Worm (Caenorhabditis elegans) whole organism, L3 larva: ENCODE data around the gene tsn-1.

Source experiments
- R02D3.7 ChIP-seq: fragments of 150-350 bp; optimal IDR thresholded peaks from 2 replicates; lab custom pipeline; 2014; ENCODE audit warnings: missing biosample characterization, missing genetic modification characterization
- ZK546.5 ChIP-seq: sonication (generic microtip); optimal IDR thresholded peaks from 2 replicates; lab custom pipeline; 2017; ENCODE audit warnings: missing biosample characterization, missing genetic modification characterization
- aly-2 ChIP-seq: fragments of 150-350 bp; optimal IDR thresholded peaks from 2 replicates; lab custom pipeline; 2014; ENCODE audit warnings: missing biosample characterization, missing genetic modification characterization
- ceh-28 ChIP-seq: fragments of 150-350 bp; optimal IDR thresholded peaks from 2 replicates; lab custom pipeline; 2014; ENCODE audit warnings: missing biosample characterization, missing genetic modification reagents, missing genetic modification characterization
- ceh-82 ChIP-seq: fragments of 150-350 bp; optimal IDR thresholded peaks from 2 replicates; lab custom pipeline; 2014; ENCODE audit warnings: missing biosample characterization, missing genetic modification characterization
- ceh-9 ChIP-seq: sonication (generic microtip); optimal IDR thresholded peaks from 2 replicates; lab custom pipeline; 2018; ENCODE audit warnings: missing biosample characterization, missing genetic modification characterization
- elt-2 ChIP-seq: sonication (generic microtip); optimal IDR thresholded peaks from 2 replicates; lab custom pipeline; 2016; ENCODE audit warnings: missing genetic modification reagents, mild to moderate bottlenecking, missing genetic modification characterization, missing compliant biosample characterization
- eor-1 ChIP-seq, 2 experiments: fragments of 150-350 bp; optimal IDR thresholded peaks; 2 replicates each; lab custom pipeline; 2014 to 2018; ENCODE audit warnings: missing biosample characterization in 2 of 2, missing genetic modification characterization in 2 of 2
- fos-1 ChIP-seq: fragments of 150-350 bp; optimal IDR thresholded peaks from 2 replicates; lab custom pipeline; 2014; ENCODE audit warnings: missing biosample characterization, missing genetic modification characterization
- hmg-11 ChIP-seq: sonication (generic microtip); optimal IDR thresholded peaks from 2 replicates; lab custom pipeline; 2016; ENCODE audit warnings: missing genetic modification characterization, missing compliant biosample characterization
- jun-1 ChIP-seq: fragments of 150-350 bp; optimal IDR thresholded peaks from 2 replicates; lab custom pipeline; 2014; ENCODE audit warnings: missing biosample characterization, missing genetic modification reagents, missing genetic modification characterization
- lin-15B ChIP-seq: fragments of 150-350 bp; optimal IDR thresholded peaks from 2 replicates; lab custom pipeline; 2014; ENCODE audit warnings: missing biosample characterization, missing genetic modification characterization
- lin-39 ChIP-seq: fragments of 150-350 bp; optimal IDR thresholded peaks from 2 replicates; lab custom pipeline; 2018; ENCODE audit warnings: missing biosample characterization, missing genetic modification reagents, missing genetic modification characterization
- lsy-12 ChIP-seq: sonication (generic microtip); optimal IDR thresholded peaks from 2 replicates; lab custom pipeline; 2016; ENCODE audit warnings: mild to moderate bottlenecking, missing genetic modification characterization, missing compliant biosample characterization
- mdl-1 ChIP-seq: fragments of 150-350 bp; optimal IDR thresholded peaks from 2 replicates; lab custom pipeline; 2014; ENCODE audit warnings: missing biosample characterization, missing genetic modification characterization
- mml-1 ChIP-seq: fragments of 150-350 bp; sonication (generic microtip); optimal IDR thresholded peaks from 3 replicates; lab custom pipeline; 2014; ENCODE audit warnings: missing biosample characterization, missing genetic modification characterization
- nfya-1 ChIP-seq: sonication (generic microtip); optimal IDR thresholded peaks from 2 replicates; lab custom pipeline; 2017; ENCODE audit warnings: missing genetic modification characterization, mild to moderate bottlenecking, missing compliant biosample characterization, antibody characterized with exemption, moderate library complexity; ENCODE audit not compliant: insufficient read depth
- nhr-11 ChIP-seq: fragments of 150-350 bp; optimal IDR thresholded peaks from 2 replicates; lab custom pipeline; 2014; ENCODE audit warnings: missing biosample characterization, missing genetic modification characterization
- nhr-23 ChIP-seq: fragments of 150-350 bp; optimal IDR thresholded peaks from 2 replicates; lab custom pipeline; 2014; ENCODE audit warnings: missing biosample characterization, missing genetic modification reagents, missing genetic modification characterization
- nhr-25 ChIP-seq: sonication (generic microtip); optimal IDR thresholded peaks from 2 replicates; lab custom pipeline; 2017; ENCODE audit warnings: missing biosample characterization, missing genetic modification characterization
- nhr-43 ChIP-seq: sonication (generic microtip); optimal IDR thresholded peaks from 2 replicates; lab custom pipeline; 2016; ENCODE audit warnings: mild to moderate bottlenecking, missing genetic modification characterization, missing compliant biosample characterization; ENCODE audit not compliant: poor library complexity, severe bottlenecking
- nhr-67 ChIP-seq: fragments of 150-350 bp; optimal IDR thresholded peaks from 2 replicates; lab custom pipeline; 2014; ENCODE audit warnings: missing biosample characterization, missing genetic modification characterization
- nhr-76 ChIP-seq: fragments of 150-350 bp; sonication (generic microtip); optimal IDR thresholded peaks from 5 replicates; lab custom pipeline; 2014; ENCODE audit warnings: missing biosample characterization, missing genetic modification characterization
- pha-4 ChIP-seq: fragments of 150-350 bp; optimal IDR thresholded peaks from 2 replicates; lab custom pipeline; 2014; ENCODE audit warnings: missing biosample characterization, missing genetic modification reagents, missing genetic modification characterization
- sea-2 ChIP-seq: fragments of 150-350 bp; sonication (generic microtip); optimal IDR thresholded peaks from 4 replicates; lab custom pipeline; 2014; ENCODE audit warnings: missing biosample characterization, missing genetic modification reagents, missing genetic modification characterization
- skn-1 ChIP-seq: fragments of 150-350 bp; optimal IDR thresholded peaks from 2 replicates; lab custom pipeline; 2014; ENCODE audit warnings: missing biosample characterization, missing genetic modification characterization
- snpc-4 ChIP-seq: fragments of 150-350 bp; optimal IDR thresholded peaks from 2 replicates; lab custom pipeline; 2014; ENCODE audit warnings: missing biosample characterization, missing genetic modification characterization
- tbx-2 ChIP-seq: sonication (generic microtip); optimal IDR thresholded peaks from 2 replicates; lab custom pipeline; 2016; ENCODE audit warnings: mild to moderate bottlenecking, missing genetic modification characterization, missing compliant biosample characterization
- unc-39 ChIP-seq: sonication (generic microtip); optimal IDR thresholded peaks from 4 replicates; lab custom pipeline; 2017; ENCODE audit warnings: missing biosample characterization, missing genetic modification characterization
- zag-1 ChIP-seq: fragments of 150-350 bp; optimal IDR thresholded peaks from 2 replicates; lab custom pipeline; 2014; ENCODE audit warnings: missing biosample characterization, missing genetic modification characterization
- ztf-11 ChIP-seq: fragments of 150-350 bp; optimal IDR thresholded peaks from 2 replicates; lab custom pipeline; 2014; ENCODE audit warnings: missing biosample characterization, missing genetic modification characterization
- ztf-4 ChIP-seq: fragments of 150-350 bp; optimal IDR thresholded peaks from 2 replicates; lab custom pipeline; 2014; ENCODE audit warnings: missing biosample characterization, missing genetic modification characterization

tsn-1 gene

ce11 chrII:4698266-4698771 lies 8.3 kb upstream of the tsn-1 start, which contains the start of the genes rpn-5 and scc-1 (continued):
- TF ChIP-seq eor-1 (tag; optimal IDR thresholded peaks at IDR 0.05; lab: Kevin White, UChicago) (no peak), nhr-11 (no peak), fos-1 (tag; lab: Kevin White, UChicago) (no peak), tbx-2 (tag; lab: Kevin White, UChicago) (no peak), unc-39 (tag; lab: Kevin White, UChicago) (no peak), zag-1 (tag; lab: Kevin White, UChicago) (no peak), nfya-1 (peak; percentile 96), skn-1 (tag; lab: Kevin White, UChicago) (peak; percentile 99), ZK546.5 (tag; lab: Kevin White, UChicago) (no peak), ztf-11 (no peak), aly-2 (no peak), jun-1 (no peak), nhr-67 (tag; lab: Kevin White, UChicago) (no peak), ceh-82 (tag; lab: Kevin White, UChicago) (no peak), snpc-4 (tag; lab: Kevin White, UChicago) (peak; percentile 49), ztf-4 (tag; lab: Kevin White, UChicago) (no peak), sea-2 (GFP tag; lab: Kevin White, UChicago) (no peak), mdl-1 (tag; lab: Kevin White, UChicago) (no peak), nhr-76 (no peak)
- TF ChIP-seq, all 47 proteins: peak for 16

- TF ChIP-seq nhr-23 (tag; lab: Kevin White, UChicago) (peak; percentile 21), lsy-12 (peak; percentile 94), tbx-2 (tag; lab: Kevin White, UChicago) (peak; percentile 32), lin-39 (tag; lab: Kevin White, UChicago) (peak; percentile 24), elt-2 (peak; percentile 67), lin-15B (tag; lab: Kevin White, UChicago) (peak; percentile 80), ceh-28 (tag; lab: Kevin White, UChicago) (peak; percentile 63), R02D3.7 (tag; lab: Kevin White, UChicago) (peak; percentile 62), nhr-25 (peak; percentile 45), nhr-43 (tag; lab: Kevin White, UChicago) (peak; percentile 46), nfya-1 (peak; percentile 78), snpc-4 (tag; lab: Kevin White, UChicago) (peak; percentile 33), pha-4 (tag; lab: Kevin White, UChicago) (peak; percentile 51), hmg-11 (tag; lab: Kevin White, UChicago) (peak; percentile 48)
Measured at ce11 chrII:4701482-4702119, 5.0 kb upstream of the tsn-1 start, which contains the start of gene unc-85. TSS of gene unc-85 (plus strand) at chrII:4702069.

DNA sequence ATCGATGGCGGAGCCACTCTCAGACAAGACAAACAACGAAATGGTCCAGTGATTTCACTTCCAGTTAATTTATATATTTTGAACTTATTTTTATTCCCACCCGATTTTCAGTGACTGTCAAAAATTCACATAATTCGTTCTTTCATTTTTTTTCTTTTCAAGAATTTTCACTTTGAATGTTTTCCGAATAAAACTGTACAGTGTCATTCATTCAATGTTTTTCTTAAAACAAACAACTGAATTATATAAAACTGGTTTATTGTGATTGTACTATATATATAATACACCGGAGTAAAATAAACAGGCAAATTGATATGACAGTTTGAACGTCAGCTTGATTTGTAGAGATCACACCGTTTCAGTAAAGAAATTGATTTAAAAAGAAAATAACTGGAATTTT lies 3.6 kb upstream of the tsn-1 start:
- TF ChIP-seq ceh-82 (tag; lab: Kevin White, UChicago) (no peak), elt-2 (no peak), mml-1 (tag; lab: Kevin White, UChicago) (no peak), R02D3.7 (tag; lab: Kevin White, UChicago) (no peak)

DNA sequence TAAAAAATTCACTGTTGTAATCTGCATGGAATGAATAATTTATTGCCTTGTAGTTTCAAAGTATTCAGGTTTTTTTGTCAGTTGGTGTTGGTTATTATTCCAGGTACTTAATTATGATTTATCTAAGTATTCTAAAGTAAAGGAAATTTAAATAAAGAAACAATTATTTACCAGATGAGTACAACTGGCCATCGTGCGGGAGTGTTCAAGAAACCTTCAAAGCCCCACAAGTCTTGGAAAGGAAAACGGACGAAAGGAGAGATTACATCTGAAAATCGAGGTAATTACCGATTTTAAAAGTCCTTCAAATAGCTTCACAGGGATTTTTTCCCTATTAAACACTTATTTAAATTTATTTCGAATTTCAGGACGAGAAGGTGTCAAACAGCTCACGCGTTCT lies 3.5 kb downstream of the tsn-1 start, which contains the start of gene tag-151:
tag-151 (plus strand) TSS at position 158 of the 400 bp plus-strand sequence.
- peak; percentile 64 for TF ChIP-seq lsy-12
- TF ChIP-seq nhr-11 = no peak
- TF ChIP-seq unc-39 (tag; lab: Kevin White, UChicago) = no peak
- peak; percentile 43 for TF ChIP-seq nhr-43 (tag; lab: Kevin White, UChicago)
- TF ChIP-seq zag-1 (tag; lab: Kevin White, UChicago) = no peak
- TF ChIP-seq pha-4 (tag; lab: Kevin White, UChicago) = no peak
- TF ChIP-seq elt-2 = peak; percentile 28
- no peak for TF ChIP-seq ZK546.5 (tag; lab: Kevin White, UChicago)
- no peak for TF ChIP-seq snpc-4 (tag; lab: Kevin White, UChicago)
- no peak for TF ChIP-seq ztf-4 (tag; lab: Kevin White, UChicago)
- TF ChIP-seq nfya-1 = no peak
- no peak for TF ChIP-seq fos-1 (tag; lab: Kevin White, UChicago)
- no peak for TF ChIP-seq sea-2 (GFP tag; lab: Kevin White, UChicago)
- no peak for TF ChIP-seq ceh-82 (tag; lab: Kevin White, UChicago)
- peak; percentile 53 for TF ChIP-seq aly-2
- TF ChIP-seq ceh-9 = no peak
- TF ChIP-seq nhr-25 = no peak
